Fruit fly (Drosophila melanogaster) whole organism, pupa: ENCODE results near the gene CG17267.

Experiments used
- CG12605 ChIP-seq: fragments of 200-800 bp; sonication (Bioruptor generic); IDR thresholded peaks from 2 replicates; pipeline ENCODE4 v1.3.6; 2022; ENCODE audit warnings: missing biosample characterization, missing genetic modification characterization
- CG17806 ChIP-seq: fragments of 200-800 bp; sonication (Bioruptor generic); optimal IDR thresholded peaks from 2 replicates; lab custom pipeline; 2018; ENCODE audit warnings: missing biosample characterization, mild to moderate bottlenecking, missing genetic modification characterization, moderate library complexity
- CG34367 ChIP-seq: fragments of 200-800 bp; sonication (Bioruptor generic); optimal IDR thresholded peaks from 2 replicates; lab custom pipeline; 2018; ENCODE audit warnings: missing biosample characterization, mild to moderate bottlenecking, missing genetic modification characterization
- Pif1B ChIP-seq: fragments of 200-800 bp; sonication (Bioruptor generic); optimal IDR thresholded peaks from 3 replicates; lab custom pipeline; 2016; ENCODE audit warnings: missing biosample characterization, missing genetic modification characterization

DNA sequence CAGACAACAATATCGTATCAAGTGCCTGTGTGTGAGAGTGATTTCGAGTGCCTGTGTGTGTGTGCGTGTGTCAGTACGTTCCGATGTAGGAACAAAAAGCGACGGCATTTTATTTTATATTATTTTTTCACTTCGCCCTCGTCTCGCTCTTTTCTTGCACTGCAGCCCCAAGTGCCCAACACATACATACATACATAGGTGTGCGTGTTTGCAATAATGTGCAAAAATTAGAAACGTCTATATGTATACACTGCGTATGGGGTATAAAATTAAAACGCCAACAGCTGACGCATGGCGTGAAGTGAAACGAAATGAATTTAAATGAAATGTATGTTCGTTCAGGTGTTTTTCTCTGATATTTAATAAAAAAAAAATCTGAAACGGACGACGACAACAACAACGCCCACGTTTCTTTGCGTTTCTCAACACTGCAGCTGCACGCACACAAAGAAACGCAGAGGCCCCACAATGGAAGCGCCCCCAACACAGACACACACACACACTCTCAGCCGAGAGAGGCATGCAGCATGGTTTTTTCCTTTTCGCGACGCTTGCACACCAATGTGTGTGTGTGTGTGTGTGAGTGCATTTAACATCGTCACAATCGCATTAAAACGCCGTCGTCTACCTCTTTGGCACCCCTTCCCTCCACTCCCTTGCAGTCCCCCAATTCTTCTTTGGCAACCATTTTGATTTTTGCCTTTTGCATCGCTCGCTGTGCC is 45.0 kb upstream of the CG17267 start:
- TF ChIP-seq CG12605 (GFP tag; lab: Robert Waterston, UW) (peak; percentile 59), CG34367 (tag; lab: Kevin White, UChicago) (peak; percentile 21), CG17806 (tag; lab: Kevin White, UChicago) (peak; percentile 34), Pif1B (peak; percentile 63)
